Fruit fly (Drosophila melanogaster) Kc167 (cell line): ENCODE measurements around the gene Adk1.

Experiments used
- Myc ChIP-seq: fragments of >200 bp; optimal IDR thresholded peaks from 2 replicates; lab custom pipeline; 2017; ENCODE audit warnings: missing external identifiers
- Sin3A ChIP-seq: fragments of >200 bp; optimal IDR thresholded peaks from 2 replicates; lab custom pipeline; 2018; ENCODE audit warnings: missing external identifiers
- h ChIP-seq: fragments of >200 bp; optimal IDR thresholded peaks from 3 replicates; lab custom pipeline; 2018; ENCODE audit warnings: missing external identifiers

DNA sequence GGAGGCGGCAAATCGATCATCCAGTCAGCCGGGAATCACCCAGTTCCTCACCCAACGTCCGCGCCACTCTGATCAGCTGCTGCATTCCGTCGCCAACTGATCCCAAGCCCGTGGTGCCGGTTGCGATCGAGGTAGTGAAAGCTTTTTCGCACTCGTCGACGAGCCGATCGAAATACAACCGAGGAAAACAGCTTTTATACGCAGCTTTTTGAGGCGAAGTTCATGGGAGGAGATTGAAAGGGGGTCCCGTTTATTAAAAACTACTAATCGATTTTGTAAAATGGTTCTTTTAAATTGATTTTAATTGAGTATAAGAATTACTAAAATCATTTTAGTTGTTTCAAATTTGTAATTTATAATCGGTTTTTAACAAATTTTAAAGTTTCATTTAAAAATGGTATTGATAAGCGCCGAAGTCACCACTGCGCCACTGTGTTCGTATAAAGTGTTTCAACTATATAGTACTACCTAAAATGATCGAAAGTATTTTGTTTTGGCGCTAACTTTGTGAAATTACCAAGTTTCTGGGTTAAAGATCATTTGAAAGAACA lies 23.7 kb downstream of the Adk1 start, which contains the start of gene CG4860:
- no peak for TF ChIP-seq Myc (lab: Kevin White, UChicago)
- no peak for TF ChIP-seq h (lab: Kevin White, UChicago)
- no peak for TF ChIP-seq Sin3A
